In genomic region chr3R:23757912-23758607, dm6 we compare ENCODE assay signal across 5 fruit fly cellular contexts.
TF ChIP-seq lines count a peak whose summit lies in the region.

TSS of gene PTPMT1 (plus strand) at chr3R:23758339.
TSS of gene Hrd3 (minus strand) at chr3R:23758557.

- TF ChIP-seq CTCF in whole organism, embryonic (GFP tag; optimal IDR thresholded peaks at IDR 0.05; lab: Kevin White, UChicago): peak; percentile 76

TF ChIP-seq in whole organism, adult, 20 proteins besides CTCF, POLR2A, EP300 and RAD21 (continues in another document):
- TF ChIP-seq ovo (GFP tag; optimal IDR thresholded peaks at IDR 0.05; lab: Kevin White, UChicago) (peak; percentile 95), bab1 (GFP tag; optimal IDR thresholded peaks at IDR 0.05; lab: Kevin White, UChicago) (peak; percentile 96), cic (GFP tag; optimal IDR thresholded peaks at IDR 0.05; lab: Kevin White, UChicago) (peak; percentile 88), pad (GFP tag; optimal IDR thresholded peaks at IDR 0.05; lab: Kevin White, UChicago) (peak; percentile 95), CG12768 (GFP tag; optimal IDR thresholded peaks at IDR 0.05; lab: Kevin White, UChicago) (peak; percentile 99), CG11617 (GFP tag; optimal IDR thresholded peaks at IDR 0.05; lab: Kevin White, UChicago) (peak; percentile 100), cnc (optimal IDR thresholded peaks at IDR 0.05; lab: Kevin White, UChicago) (no peak), CG7045 (GFP tag; optimal IDR thresholded peaks at IDR 0.05; lab: Kevin White, UChicago) (peak; percentile 99), Hr96 (GFP tag; optimal IDR thresholded peaks at IDR 0.05; lab: Kevin White, UChicago) (peak; percentile 98), CG7101 (tag; optimal IDR thresholded peaks at IDR 0.05; lab: Kevin White, UChicago) (peak; percentile 98), kay (GFP tag; lab: Kevin White, UChicago; ENCODE audit: borderline replicate concordance) (no peak), CG33017 (tag; optimal IDR thresholded peaks at IDR 0.05; lab: Kevin White, UChicago) (peak; percentile 97), toe (GFP tag; optimal IDR thresholded peaks at IDR 0.05; lab: Kevin White, UChicago) (peak; percentile 99), CG14711 (tag; optimal IDR thresholded peaks at IDR 0.05; lab: Kevin White, UChicago) (peak; percentile 94), Clk (GFP tag; optimal IDR thresholded peaks at IDR 0.05; lab: Kevin White, UChicago) (peak; percentile 97), CG1620 (GFP tag; optimal IDR thresholded peaks at IDR 0.05; lab: Kevin White, UChicago) (peak; percentile 99), tj (GFP tag; optimal IDR thresholded peaks at IDR 0.05; lab: Kevin White, UChicago) (peak; percentile 93), Mnt (GFP tag; optimal IDR thresholded peaks at IDR 0.05; lab: Kevin White, UChicago) (peak; percentile 95)

TF ChIP-seq in whole organism, embryonic, 481 proteins besides CTCF, POLR2A, EP300 and RAD21 (continues in another document):
- TF ChIP-seq en (GFP tag; optimal IDR thresholded peaks at IDR 0.05; lab: Kevin White, UChicago) (peak; percentile 92), Sry-β (GFP tag; optimal IDR thresholded peaks at IDR 0.05; lab: Kevin White, UChicago) (peak; percentile 70), CG15479 (GFP tag; optimal IDR thresholded peaks at IDR 0.05; lab: Kevin White, UChicago) (peak; percentile 88), aop (GFP tag; IDR thresholded peaks at IDR 0.05; lab: Robert Waterston, UW) (0 out of 2 replicates have a peak, but pooled peaks have one; percentile 27), Abd-B (GFP tag; optimal IDR thresholded peaks at IDR 0.05; lab: Kevin White, UChicago) (peak; percentile 99), CG16813 (GFP tag; IDR thresholded peaks at IDR 0.05; lab: Robert Waterston, UW; ENCODE audit: partially characterized antibody) (peak; percentile 53; the same call in 2 of the 3 replicates), GATAe (GFP tag; conservative IDR thresholded peaks at IDR 0.05; lab: Robert Waterston, UW) (peak; percentile 88), CG10543 (GFP tag; optimal IDR thresholded peaks at IDR 0.05; lab: Kevin White, UChicago) (peak; percentile 99), pita (GFP tag; optimal IDR thresholded peaks at IDR 0.05; lab: Kevin White, UChicago) (no peak), HmgZ (tag; optimal IDR thresholded peaks at IDR 0.05; lab: Kevin White, UChicago) (peak; percentile 98), Dref (GFP tag; IDR thresholded peaks at IDR 0.05; lab: Robert Waterston, UW) (peak; percentile 46; the same call in 1 of the 2 replicates), Adf1 (GFP tag; IDR thresholded peaks at IDR 0.05; lab: Robert Waterston, UW) (peak; percentile 79), hbn (GFP tag; IDR thresholded peaks at IDR 0.05; lab: Robert Waterston, UW; ENCODE audit: partially characterized antibody) (no peak), Gsc (GFP tag; IDR thresholded peaks at IDR 0.05; lab: Robert Waterston, UW) (peak; percentile 90), vvl (GFP tag; IDR thresholded peaks at IDR 0.05; lab: Robert Waterston, UW) (peak; percentile 96), hkb (optimal IDR thresholded peaks at IDR 0.05; lab: Kevin White, UChicago) (peak; percentile 69), hkb (GFP tag; IDR thresholded peaks at IDR 0.05; lab: Robert Waterston, UW) (peak; percentile 96)

TF ChIP-seq in whole organism, prepupa, 60 proteins besides CTCF, POLR2A, EP300 and RAD21 (continues in another document):
- TF ChIP-seq Ets21C (GFP tag; optimal IDR thresholded peaks at IDR 0.05; lab: Kevin White, UChicago) (peak; percentile 98), fkh (GFP tag; optimal IDR thresholded peaks at IDR 0.05; lab: Kevin White, UChicago) (peak; percentile 92), CG11902 (GFP tag; optimal IDR thresholded peaks at IDR 0.05; lab: Kevin White, UChicago) (peak; percentile 98), Sox14 (GFP tag; optimal IDR thresholded peaks at IDR 0.05; lab: Kevin White, UChicago) (peak; percentile 99), Hr38 (GFP tag; optimal IDR thresholded peaks at IDR 0.05; lab: Kevin White, UChicago) (peak; percentile 68), pdm3 (GFP tag; optimal IDR thresholded peaks at IDR 0.05; lab: Kevin White, UChicago) (peak; percentile 99), CG8319 (GFP tag; optimal IDR thresholded peaks at IDR 0.05; lab: Kevin White, UChicago) (peak; percentile 98), OdsH (GFP tag; optimal IDR thresholded peaks at IDR 0.05; lab: Kevin White, UChicago) (peak; percentile 99), CG9139 (GFP tag; optimal IDR thresholded peaks at IDR 0.05; lab: Kevin White, UChicago) (peak; percentile 96), Sox15 (GFP tag; optimal IDR thresholded peaks at IDR 0.05; lab: Kevin White, UChicago) (peak; percentile 99), fd59A (GFP tag; optimal IDR thresholded peaks at IDR 0.05; lab: Kevin White, UChicago) (peak; percentile 99), CG34406 (GFP tag; optimal IDR thresholded peaks at IDR 0.05; lab: Kevin White, UChicago) (peak; percentile 99), CG16779 (tag; optimal IDR thresholded peaks at IDR 0.05; lab: Kevin White, UChicago) (peak; percentile 97), CG6163 (GFP tag; IDR thresholded peaks at IDR 0.05; lab: Robert Waterston, UW) (peak; percentile 93), Sox102F (GFP tag; optimal IDR thresholded peaks at IDR 0.05; lab: Kevin White, UChicago) (peak; percentile 99), fd85E (GFP tag; optimal IDR thresholded peaks at IDR 0.05; lab: Kevin White, UChicago) (peak; percentile 95), cyc (GFP tag; optimal IDR thresholded peaks at IDR 0.05; lab: Kevin White, UChicago) (peak; percentile 99), CG8632 (GFP tag; optimal IDR thresholded peaks at IDR 0.05; lab: Kevin White, UChicago) (peak; percentile 99), ss (GFP tag; optimal IDR thresholded peaks at IDR 0.05; lab: Kevin White, UChicago) (peak; percentile 98 to 99)

TF ChIP-seq in whole organism, pupa, 21 proteins besides CTCF, POLR2A, EP300 and RAD21:
- TF ChIP-seq CG34367 (tag; optimal IDR thresholded peaks at IDR 0.05; lab: Kevin White, UChicago) (peak; percentile 97), Pif1A (GFP tag; optimal IDR thresholded peaks at IDR 0.05; lab: Kevin White, UChicago) (peak; percentile 99), D1 (tag; optimal IDR thresholded peaks at IDR 0.05; lab: Kevin White, UChicago) (no peak), Ets98B (GFP tag; IDR thresholded peaks at IDR 0.05; lab: Robert Waterston, UW) (peak; percentile 91), CG4496 (GFP tag; IDR thresholded peaks at IDR 0.05; lab: Robert Waterston, UW) (peak; percentile 97), CG13204 (GFP tag; optimal IDR thresholded peaks at IDR 0.05; lab: Kevin White, UChicago) (peak; percentile 95), EcR (GFP tag; optimal IDR thresholded peaks at IDR 0.05; lab: Kevin White, UChicago) (peak; percentile 47), CG12605 (GFP tag; IDR thresholded peaks at IDR 0.05; lab: Robert Waterston, UW) (peak; percentile 88), Pif1B (GFP tag; optimal IDR thresholded peaks at IDR 0.05; lab: Kevin White, UChicago) (peak; percentile 99), CG8301 (tag; optimal IDR thresholded peaks at IDR 0.05; lab: Kevin White, UChicago) (peak; percentile 98), CG14655 (GFP tag; optimal IDR thresholded peaks at IDR 0.05; lab: Kevin White, UChicago) (peak; percentile 100), CG32121 (GFP tag; IDR thresholded peaks at IDR 0.05; lab: Robert Waterston, UW) (peak; percentile 95), rn (GFP tag; IDR thresholded peaks at IDR 0.05; lab: Robert Waterston, UW) (peak; percentile 92), fd96Ca (GFP tag; IDR thresholded peaks at IDR 0.05; lab: Robert Waterston, UW) (peak; percentile 94), gl (tag; optimal IDR thresholded peaks at IDR 0.05; lab: Kevin White, UChicago) (peak; percentile 91), CG15710 (tag; optimal IDR thresholded peaks at IDR 0.05; lab: Kevin White, UChicago) (peak; percentile 99), Snoo (tag; optimal IDR thresholded peaks at IDR 0.05; lab: Kevin White, UChicago) (peak; percentile 98), CG17806 (tag; optimal IDR thresholded peaks at IDR 0.05; lab: Kevin White, UChicago) (peak; percentile 97), CG9948 (tag; optimal IDR thresholded peaks at IDR 0.05; lab: Kevin White, UChicago) (peak; percentile 99), CG10348 (GFP tag; IDR thresholded peaks at IDR 0.05; lab: Robert Waterston, UW) (peak; percentile 93), CG8159 (tag; optimal IDR thresholded peaks at IDR 0.05; lab: Kevin White, UChicago) (peak; percentile 99)

TF ChIP-seq in whole organism, wandering third instar larva, 38 proteins besides CTCF, POLR2A, EP300 and RAD21 (continues in another document):
- no peak for TF ChIP-seq Vsx2 (GFP tag; optimal IDR thresholded peaks at IDR 0.05; lab: Kevin White, UChicago; ENCODE audit: partially characterized antibody)
- peak; percentile 85 for TF ChIP-seq Mio (GFP tag; optimal IDR thresholded peaks at IDR 0.05; lab: Kevin White, UChicago)
- no peak for TF ChIP-seq pan (optimal IDR thresholded peaks at IDR 0.05; lab: Kevin White, UChicago)
- TF ChIP-seq foxo (GFP tag; optimal IDR thresholded peaks at IDR 0.05; lab: Kevin White, UChicago): peak; percentile 92 to 99
- peak; percentile 99 for TF ChIP-seq dmrt93B (GFP tag; optimal IDR thresholded peaks at IDR 0.05; lab: Kevin White, UChicago)
- TF ChIP-seq ey (GFP tag; optimal IDR thresholded peaks at IDR 0.05; lab: Kevin White, UChicago): peak; percentile 97
- TF ChIP-seq Rel (GFP tag; optimal IDR thresholded peaks at IDR 0.05; lab: Kevin White, UChicago): peak; percentile 81
- TF ChIP-seq Rel (tag; optimal IDR thresholded peaks at IDR 0.05; lab: Kevin White, UChicago): peak; percentile 89
- no peak for TF ChIP-seq Myc (optimal IDR thresholded peaks at IDR 0.05; lab: Kevin White, UChicago)
- TF ChIP-seq Hr83 (GFP tag; optimal IDR thresholded peaks at IDR 0.05; lab: Kevin White, UChicago; ENCODE audit: poor library complexity, severe bottlenecking): peak; percentile 85
- TF ChIP-seq HLH106 (tag; optimal IDR thresholded peaks at IDR 0.05; lab: Kevin White, UChicago): peak; percentile 99
- peak; percentile 99 for TF ChIP-seq Sp1 (GFP tag; optimal IDR thresholded peaks at IDR 0.05; lab: Kevin White, UChicago)
- TF ChIP-seq sv (GFP tag; optimal IDR thresholded peaks at IDR 0.05; lab: Kevin White, UChicago): peak; percentile 99
- no peak for TF ChIP-seq usp (GFP tag; optimal IDR thresholded peaks at IDR 0.05; lab: Kevin White, UChicago)
- TF ChIP-seq CG9705 (GFP tag; optimal IDR thresholded peaks at IDR 0.05; lab: Kevin White, UChicago): peak; percentile 96
- TF ChIP-seq jim (GFP tag; optimal IDR thresholded peaks at IDR 0.05; lab: Kevin White, UChicago): peak; percentile 68
- peak; percentile 98 for TF ChIP-seq br (GFP tag; optimal IDR thresholded peaks at IDR 0.05; lab: Kevin White, UChicago)
- TF ChIP-seq sage (GFP tag; optimal IDR thresholded peaks at IDR 0.05; lab: Kevin White, UChicago): peak; percentile 96
- no peak for TF ChIP-seq Abd-B (GFP tag; optimal IDR thresholded peaks at IDR 0.05; lab: Kevin White, UChicago)
- TF ChIP-seq Dif (GFP tag; optimal IDR thresholded peaks at IDR 0.05; lab: Kevin White, UChicago; ENCODE audit: partially characterized antibody): peak; percentile 1
- TF ChIP-seq rgr (GFP tag; optimal IDR thresholded peaks at IDR 0.05; lab: Kevin White, UChicago): peak; percentile 98
- TF ChIP-seq dl (GFP tag; optimal IDR thresholded peaks at IDR 0.05; lab: Kevin White, UChicago; ENCODE audit: insufficient read depth in 1 of 2, partially characterized antibody in 2 of 2): no peak
- TF ChIP-seq lola (GFP tag; optimal IDR thresholded peaks at IDR 0.05; lab: Kevin White, UChicago): no peak
